Fruit fly (Drosophila melanogaster) ovary, adult (tissue): ENCODE measurements around the gene CG10514.

ENCODE experiments used
- CG17801 ChIP-seq: fragments of 200-800 bp; optimal IDR thresholded peaks from 2 replicates; lab custom pipeline; 2019; ENCODE audit warnings: missing biosample characterization, mild to moderate bottlenecking, missing genetic modification characterization, moderate library complexity; ENCODE audit not compliant: partially characterized antibody

CG10514 gene

DNA sequence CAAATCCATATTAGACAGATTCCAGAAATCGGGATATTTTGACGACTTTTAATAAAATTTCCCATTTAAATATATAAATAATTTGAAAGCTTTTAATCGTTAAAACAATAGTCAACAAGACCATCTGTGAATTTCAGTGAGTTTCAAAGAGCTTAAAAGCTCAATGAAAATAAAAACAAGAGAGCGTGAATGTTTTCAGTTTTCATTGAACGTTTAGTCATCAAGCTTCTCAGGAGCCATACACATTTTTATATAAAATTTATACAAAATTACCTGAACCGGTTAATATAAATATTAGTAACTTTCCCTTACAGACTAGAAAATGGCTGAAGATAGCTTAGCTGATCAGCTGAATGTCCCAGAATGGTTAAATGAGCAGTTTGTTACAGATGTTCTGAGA lies 22.6 kb upstream of the CG10514 start, which contains the start of gene CG31370:
CG31370 (plus strand) TSS at position 226 of the 400 bp plus-strand sequence.
- TF ChIP-seq CG17801, result no peak

DNA sequence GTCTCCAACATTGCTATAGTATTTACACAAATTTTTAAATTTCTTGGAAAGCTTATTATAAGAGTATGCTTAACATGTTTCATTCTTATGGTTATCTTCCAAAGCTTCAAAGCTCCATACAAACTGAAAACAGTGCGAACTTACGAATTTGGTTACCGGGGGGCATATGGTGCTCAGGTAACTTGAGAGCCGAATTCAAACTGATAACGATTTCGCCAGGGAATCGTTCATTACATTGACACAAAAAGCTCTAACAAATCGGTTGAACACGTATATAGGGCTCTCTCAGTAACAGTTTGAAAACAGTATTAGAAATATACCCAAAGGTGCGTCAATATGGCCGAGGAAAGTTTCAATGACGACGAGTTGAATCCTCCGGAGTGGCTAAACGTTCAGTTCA lies 20.9 kb upstream of the CG10514 start, which contains the start of gene CG13659:
CG13659 (plus strand) TSS at position 317 of the 400 bp plus-strand sequence.
- TF ChIP-seq CG17801, result no peak

DNA sequence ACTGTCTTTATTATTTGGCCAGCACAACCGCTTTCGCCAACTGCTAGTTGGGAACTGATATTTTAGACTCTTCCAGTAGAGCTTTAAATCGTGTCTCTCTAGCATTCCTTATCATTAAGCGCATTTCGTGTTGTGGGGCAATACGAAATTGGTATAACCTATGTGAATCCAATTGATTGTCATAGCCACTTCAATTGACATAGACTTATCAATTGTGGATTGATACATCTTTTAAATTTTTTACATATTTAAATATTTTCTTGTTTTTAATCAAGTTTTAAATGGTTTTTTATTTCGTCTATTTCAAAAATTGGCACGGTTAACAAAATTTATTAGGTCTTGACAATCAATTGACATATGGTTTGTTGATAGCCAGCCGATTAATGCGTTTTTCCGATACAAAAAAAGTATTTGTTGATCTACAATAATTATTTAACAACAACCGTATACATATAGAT lies 19.9 kb upstream of the CG10514 start, which contains the start of gene CG31288:
CG31288 (minus strand) TSS at position 51 of the 458 bp plus-strand sequence.
- no peak for TF ChIP-seq CG17801

DNA sequence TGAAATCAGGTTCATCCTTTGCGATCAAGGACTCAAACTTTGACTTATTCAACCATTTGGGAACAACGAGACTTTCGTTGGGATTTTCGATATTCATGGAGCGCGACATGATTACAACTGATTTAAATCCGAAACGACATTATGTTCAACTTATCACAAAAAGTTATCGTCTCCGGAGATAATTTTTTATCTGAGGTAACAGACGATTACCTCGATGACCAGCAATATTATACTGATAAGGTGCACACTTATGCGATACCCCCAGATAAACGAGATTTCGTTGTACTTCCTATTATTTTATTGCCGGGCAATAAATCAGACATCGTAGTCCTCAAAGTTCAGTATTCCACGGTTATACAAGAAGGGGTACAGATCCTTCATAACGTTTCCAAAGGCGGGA lies 18.0 kb upstream of the CG10514 start, which contains the start of gene CG31097:
CG31097 (minus strand) TSS at position 101 of the 400 bp plus-strand sequence.
- no peak for TF ChIP-seq CG17801

DNA sequence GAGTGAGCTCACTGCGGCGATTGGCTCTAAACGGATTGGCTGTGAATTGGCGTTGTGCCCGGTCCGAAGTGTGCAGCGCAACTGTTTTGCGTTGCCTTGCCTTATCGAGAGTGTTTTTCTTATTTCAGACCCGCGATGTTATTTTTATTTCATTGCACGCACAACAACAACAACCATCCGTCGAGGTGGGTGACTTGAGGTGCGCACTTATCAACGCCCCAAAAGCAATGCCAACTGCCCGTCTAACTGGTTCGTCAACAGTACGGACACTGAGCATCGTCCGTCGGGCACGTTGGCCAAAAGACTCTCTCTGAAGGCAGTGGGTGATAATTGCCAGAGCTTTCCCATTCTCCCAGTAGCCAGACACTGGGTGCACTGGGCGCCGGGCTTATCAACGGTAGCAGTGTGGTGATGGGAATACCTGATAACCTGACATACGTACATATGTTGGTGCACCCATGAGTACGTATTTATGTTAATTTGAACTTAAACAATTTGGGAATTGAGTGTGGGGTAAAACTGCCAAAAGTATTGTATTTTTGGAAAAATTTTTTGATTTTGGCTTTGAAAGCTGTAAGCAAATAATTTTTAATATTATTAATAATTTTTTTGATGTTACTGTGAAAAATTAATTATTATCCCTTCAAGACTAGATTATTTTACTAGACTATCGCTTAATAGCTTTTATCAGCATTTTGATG lies 15.8 kb upstream of the CG10514 start, which contains the start of gene CG31102:
CG31102 (minus strand) TSS at position 275 of the 701 bp plus-strand sequence.
- no peak for TF ChIP-seq CG17801

DNA sequence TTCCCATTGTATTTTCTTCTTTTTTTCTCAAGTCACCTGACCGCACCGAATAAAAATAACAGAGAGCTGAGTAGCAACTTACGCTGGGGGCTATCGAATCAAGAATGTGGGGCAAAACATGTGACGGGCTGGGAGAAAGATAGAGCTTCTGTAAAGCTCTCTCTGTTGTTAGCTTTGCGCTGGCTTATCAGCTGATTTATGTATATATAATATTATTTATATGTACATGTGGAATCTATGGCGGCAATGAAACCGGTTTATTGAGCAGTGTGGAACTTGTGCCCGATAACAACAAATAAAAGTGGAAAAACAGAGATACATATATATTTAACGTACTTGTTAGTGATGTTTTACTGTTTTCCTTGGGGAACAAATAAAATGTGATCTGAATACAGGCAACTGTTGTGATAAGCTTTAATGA lies 13.2 kb upstream of the CG10514 start, which contains the start of gene CG31098:
CG31098 (minus strand) TSS at position 114 of the 421 bp plus-strand sequence.
- TF ChIP-seq CG17801, result peak; percentile 90

DNA sequence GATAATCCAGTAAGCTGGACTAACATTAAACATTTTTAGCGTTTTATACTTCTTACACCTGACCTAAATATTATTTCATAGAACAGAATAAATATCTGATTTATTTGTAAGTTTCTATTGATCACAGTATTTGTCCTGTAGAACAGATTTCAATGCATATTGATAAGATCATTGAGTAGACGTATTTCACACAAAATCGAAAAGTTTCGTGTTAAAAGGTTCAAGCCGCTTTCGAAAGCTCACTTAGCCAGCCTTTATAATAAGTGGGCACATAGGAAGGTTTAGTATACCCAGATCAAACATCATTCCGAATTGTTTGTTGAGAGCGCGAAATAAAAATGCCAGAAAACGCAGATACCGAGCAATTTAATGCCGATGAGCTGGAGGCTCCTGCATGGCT lies 9.9 kb upstream of the CG10514 start, which contains the start of gene CG11893:
CG11893 (plus strand) TSS at position 301 of the 400 bp plus-strand sequence.
- no peak for TF ChIP-seq CG17801

DNA sequence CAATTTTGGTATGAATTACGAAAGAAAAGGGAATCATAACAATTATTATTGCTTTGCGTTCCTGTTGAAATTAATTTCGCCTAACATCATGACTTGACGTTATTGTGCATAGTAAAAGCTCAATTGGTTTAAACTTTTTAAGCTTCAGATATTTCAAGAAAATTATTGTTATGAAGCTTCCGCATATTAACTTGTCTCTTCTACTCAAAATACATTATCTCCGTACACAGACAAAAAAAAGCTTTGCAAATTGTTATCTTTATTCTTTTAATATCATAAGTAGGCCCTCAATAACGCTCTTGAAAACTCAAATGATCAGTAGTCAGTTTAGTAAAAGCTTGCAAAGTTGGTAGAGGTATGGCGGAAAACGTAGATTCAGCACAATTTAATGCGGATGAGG lies 7.5 kb upstream of the CG10514 start, which contains the start of gene CG13658:
CG13658 (plus strand) TSS at position 347 of the 400 bp plus-strand sequence.
- TF ChIP-seq CG17801, result peak; percentile 40

DNA sequence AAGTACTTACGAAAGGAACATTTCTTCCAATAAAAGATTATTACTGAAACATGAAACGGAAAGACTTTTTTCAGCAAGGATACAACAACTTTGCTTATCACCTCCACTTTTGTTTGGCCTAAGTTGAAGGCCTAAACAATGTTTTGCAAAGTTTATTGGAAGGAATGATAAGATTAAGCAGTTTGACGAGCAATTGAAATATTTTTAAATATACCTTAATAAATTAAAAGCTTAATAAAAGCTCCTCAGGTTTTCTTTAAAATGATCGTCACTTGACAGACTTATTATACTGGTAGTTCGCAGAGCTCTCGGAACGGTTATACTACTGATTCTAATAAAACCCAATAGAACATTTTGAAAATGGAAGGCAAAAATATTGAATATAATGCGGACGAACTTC lies 5.5 kb upstream of the CG10514 start, which contains the start of gene CG31104:
CG31104 (plus strand) TSS at position 301 of the 400 bp plus-strand sequence.
- TF ChIP-seq CG17801, result no peak

DNA sequence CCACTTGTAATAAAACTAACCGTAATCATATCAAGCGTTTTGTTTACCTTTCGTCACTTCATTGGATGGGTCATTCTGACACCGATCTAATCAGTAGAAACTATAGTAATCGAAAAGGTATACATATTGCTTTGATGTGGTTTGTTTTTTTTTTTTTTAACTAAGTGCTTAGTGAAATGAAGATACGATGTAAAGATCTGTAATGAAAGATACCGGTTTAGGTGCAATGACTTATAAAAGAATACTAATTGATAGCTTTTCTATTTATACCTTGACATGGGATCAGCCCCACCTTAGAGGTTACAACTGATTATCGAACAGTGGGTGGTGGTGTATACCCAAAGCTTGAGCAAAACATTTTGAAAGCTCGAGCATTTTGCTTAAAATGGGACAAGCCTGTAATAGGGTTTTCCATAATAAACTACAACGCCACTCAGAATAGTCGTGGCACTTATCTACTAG lies 3.6 kb upstream of the CG10514 start, which contains the start of gene CG31300:
CG31300 (plus strand) TSS at position 412 of the 462 bp plus-strand sequence.
- TF ChIP-seq CG17801, result no peak

DNA sequence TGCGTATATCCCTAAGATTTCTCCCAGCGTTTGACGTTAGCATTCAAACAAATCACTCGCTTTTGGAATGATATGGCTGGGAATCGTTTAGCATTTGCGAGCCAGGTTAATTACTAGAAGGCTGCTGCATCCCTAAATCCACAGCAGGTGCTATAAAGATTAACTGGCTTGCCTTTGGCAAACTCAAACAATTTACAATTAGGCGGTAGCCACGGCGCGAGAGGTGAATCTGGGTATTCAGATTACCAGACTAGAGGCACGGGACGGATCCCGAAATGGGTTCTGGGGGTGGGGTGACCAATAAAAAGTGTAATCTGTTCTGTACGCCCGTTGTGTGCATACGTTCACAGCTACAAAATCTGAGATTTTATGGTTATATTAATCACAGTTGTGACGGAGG lies 1.5 kb upstream of the CG10514 start, which contains the start of gene CG11892:
CG11892 (plus strand) TSS at position 384 of the 400 bp plus-strand sequence.
- TF ChIP-seq CG17801, result peak; percentile 29

DNA sequence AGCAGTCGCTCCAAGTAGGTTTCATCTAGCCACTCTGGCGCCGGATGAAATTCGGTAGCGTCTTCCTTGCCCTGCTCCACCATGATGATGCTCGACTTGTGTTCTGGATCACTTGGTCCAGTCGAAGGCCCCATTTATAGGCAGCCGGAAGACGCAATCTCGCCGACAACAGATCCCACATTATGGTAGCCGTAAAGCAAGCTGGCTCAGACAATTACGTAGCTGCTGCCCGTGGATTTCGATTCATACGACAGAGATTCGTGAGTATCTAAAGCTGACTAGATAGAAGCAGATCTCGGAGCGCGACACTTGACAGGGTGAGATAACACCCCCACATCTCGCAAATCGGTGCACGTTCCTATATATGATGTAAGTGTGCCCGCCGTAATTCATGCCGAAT lies 2.5 kb downstream of the CG10514 start, which contains the start of gene CG10513:
CG10513 (minus strand) TSS at position 101 of the 400 bp plus-strand sequence.
- TF ChIP-seq CG17801, result no peak

DNA sequence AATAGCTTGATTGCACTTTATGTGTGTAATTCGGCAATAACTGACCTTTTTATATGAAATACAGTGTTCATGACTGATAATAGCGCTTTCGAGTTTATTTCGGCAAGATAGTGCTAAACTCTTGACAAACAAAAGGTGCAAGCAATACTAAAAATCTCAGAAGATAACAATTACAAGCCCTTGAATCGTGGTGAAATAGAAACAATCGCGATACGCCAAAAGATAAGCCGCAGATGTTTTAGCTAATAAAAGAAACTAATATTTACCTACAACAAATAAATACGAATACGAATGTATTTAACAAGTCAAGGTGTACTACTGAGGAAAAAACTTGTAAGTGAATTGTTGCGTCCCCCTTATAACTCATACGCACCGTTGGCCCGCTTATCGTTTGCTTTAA lies 4.4 kb downstream of the CG10514 start:
- TF ChIP-seq CG17801, result peak; percentile 77

DNA sequence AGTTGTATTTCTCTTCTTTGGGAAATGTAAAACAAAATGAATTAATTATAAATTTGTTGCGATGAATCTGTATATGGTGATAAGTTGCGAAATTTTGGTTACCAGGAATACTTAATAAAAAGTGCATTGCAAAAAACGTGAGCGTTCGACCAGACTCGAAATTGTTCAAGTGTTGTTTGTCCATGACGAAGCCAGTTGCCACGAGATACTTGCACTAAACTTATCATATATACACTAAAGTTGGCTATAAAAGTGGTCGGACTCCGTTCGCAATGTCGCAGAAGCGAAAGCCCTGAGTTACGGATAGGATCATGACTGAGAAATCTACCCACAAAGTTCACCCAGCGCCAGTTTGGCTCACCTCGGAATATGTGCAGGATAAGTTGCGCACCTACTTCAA lies 6.1 kb downstream of the CG10514 start, which contains the start of gene CG11878:
CG11878 (plus strand) TSS at position 301 of the 400 bp plus-strand sequence.
- no peak for TF ChIP-seq CG17801

DNA sequence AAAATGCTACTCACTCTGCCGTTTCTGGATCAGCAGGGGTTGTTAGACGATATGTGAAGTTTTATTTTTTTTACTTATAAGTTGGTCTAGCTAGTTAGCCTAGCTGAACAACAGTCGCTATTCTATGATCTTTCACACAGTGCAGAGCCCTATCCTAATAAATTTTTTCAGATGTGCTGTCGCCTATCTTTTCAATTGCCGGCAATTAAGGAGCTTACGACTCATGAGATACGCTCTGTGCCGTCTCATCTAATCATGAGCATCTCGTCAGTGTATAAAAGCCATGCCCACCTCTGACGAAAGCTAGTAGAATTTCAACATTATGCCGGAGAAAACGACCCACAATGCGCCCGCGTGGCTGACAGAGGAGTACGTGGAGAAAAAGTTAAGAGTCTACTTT lies 9.7 kb downstream of the CG10514 start, which contains the start of the genes CG11889 and CG11891:
CG11889 (plus strand) TSS at position 301 of the 400 bp plus-strand sequence.
CG11891 (plus strand) TSS at position 301 of the 400 bp plus-strand sequence.
- no peak for TF ChIP-seq CG17801

DNA sequence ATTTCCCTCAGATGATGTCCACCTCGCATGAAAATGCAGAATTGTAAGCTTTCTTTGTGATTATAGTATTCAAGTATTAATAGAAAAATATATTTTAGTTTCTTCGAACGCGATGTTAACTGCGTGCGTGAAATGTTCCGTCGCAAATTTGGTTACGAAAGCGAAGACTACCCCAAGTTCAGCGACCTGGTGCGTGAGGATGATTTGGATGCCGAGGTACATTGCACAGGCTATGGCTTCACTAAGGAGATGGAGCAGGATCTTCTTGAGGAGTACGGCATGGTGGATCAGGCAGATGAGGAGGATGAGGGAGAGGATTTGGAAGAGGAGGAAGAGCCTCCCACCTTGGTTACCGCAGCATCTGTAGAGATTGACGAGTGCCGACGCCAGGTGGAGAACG lies 12.9 kb downstream of the CG10514 start:
- TF ChIP-seq CG17801, result no peak
